Fruit fly (Drosophila melanogaster): ENCODE measurements around the gene CG12301.

DNA sequence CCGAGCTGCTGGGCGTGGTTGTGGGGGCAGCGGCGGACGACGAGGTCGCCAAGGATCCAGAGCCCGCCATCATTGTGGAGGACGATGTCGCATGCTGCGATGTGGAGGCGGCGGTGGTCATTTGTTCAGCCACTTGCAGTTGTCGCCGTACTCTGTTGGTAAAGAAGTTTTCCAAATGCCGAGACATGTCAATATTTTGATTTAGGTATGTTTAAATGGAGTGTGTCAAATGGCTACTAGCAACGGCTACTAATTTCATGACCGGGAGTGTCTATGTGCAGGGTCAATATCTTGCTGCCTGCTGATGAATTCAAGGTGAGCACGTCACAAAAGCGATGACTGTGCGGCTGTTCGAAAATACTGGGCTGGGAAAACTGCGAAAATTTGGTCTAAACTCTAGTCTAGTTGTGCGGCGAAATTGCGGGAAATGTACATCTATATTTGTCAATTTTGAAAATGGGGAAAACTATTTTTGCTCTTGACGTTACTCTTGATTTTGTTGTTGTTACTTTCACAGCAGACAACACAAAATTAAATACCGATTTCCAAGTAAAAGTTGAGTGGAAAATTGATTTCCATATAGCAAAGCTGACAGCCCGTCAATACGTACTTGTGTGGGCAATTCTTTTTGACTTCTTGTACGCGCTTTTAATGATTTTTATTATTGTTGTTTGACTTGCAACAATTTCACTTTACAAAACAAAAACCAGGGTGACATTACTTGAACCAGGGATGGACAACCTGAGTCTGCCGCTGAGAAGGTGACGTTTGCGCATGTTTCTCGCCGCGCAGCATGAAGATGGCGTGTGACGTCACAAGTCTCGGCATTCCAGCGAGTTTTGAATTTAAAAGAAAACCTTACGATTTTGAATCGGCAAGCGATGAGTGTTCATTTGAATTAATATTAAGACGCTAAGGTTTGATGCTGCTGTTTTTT is 7.1 kb downstream of the CG12301 start, which contains the start of gene CG7656:
- TF ChIP-seq Mnt (GFP tag; optimal IDR thresholded peaks at IDR 0.05), result peak; percentile 68
- TF ChIP-seq CG7101 (tag; optimal IDR thresholded peaks at IDR 0.05), result peak; percentile 41
- TF ChIP-seq tj (GFP tag; optimal IDR thresholded peaks at IDR 0.05), result peak; percentile 35
- TF ChIP-seq CG5204 (GFP tag; optimal IDR thresholded peaks at IDR 0.05), result no peak
- TF ChIP-seq ovo (GFP tag; optimal IDR thresholded peaks at IDR 0.05), result no peak
- peak; percentile 61 for TF ChIP-seq cic (GFP tag; optimal IDR thresholded peaks at IDR 0.05)
- no peak for TF ChIP-seq cnc (optimal IDR thresholded peaks at IDR 0.05)
- no peak for TF ChIP-seq CG33017 (tag; optimal IDR thresholded peaks at IDR 0.05)
- no peak for TF ChIP-seq kay (GFP tag; ENCODE audit: borderline replicate concordance)
- TF ChIP-seq CG7045 (GFP tag; optimal IDR thresholded peaks at IDR 0.05), result no peak
- TF ChIP-seq CG1620 (GFP tag; optimal IDR thresholded peaks at IDR 0.05), result peak; percentile 72
- TF ChIP-seq CG12768 (GFP tag; optimal IDR thresholded peaks at IDR 0.05), result peak; percentile 5
- peak; percentile 43 for TF ChIP-seq CG14711 (tag; optimal IDR thresholded peaks at IDR 0.05)
- TF ChIP-seq Clk (GFP tag; optimal IDR thresholded peaks at IDR 0.05), result no peak

Measured in whole organism, adult.